Fruit fly (Drosophila melanogaster): ENCODE results near the gene Tusp.

- TF ChIP-seq Myc (optimal IDR thresholded peaks at IDR 0.05), result no peak
- no peak for TF ChIP-seq psq (optimal IDR thresholded peaks at IDR 0.05)
- no peak for TF ChIP-seq insv (optimal IDR thresholded peaks at IDR 0.05)
- TF ChIP-seq Sin3A (optimal IDR thresholded peaks at IDR 0.05), result no peak
- TF ChIP-seq h (optimal IDR thresholded peaks at IDR 0.05), result no peak
- no peak for TF ChIP-seq ttk (optimal IDR thresholded peaks at IDR 0.05)
Observed at dm6 chr3R:27609118-27610042, 1.7 kb downstream of the Tusp start.
